Worm (Caenorhabditis elegans): Measurements from ENCODE around the gene pha-2.

DNA sequence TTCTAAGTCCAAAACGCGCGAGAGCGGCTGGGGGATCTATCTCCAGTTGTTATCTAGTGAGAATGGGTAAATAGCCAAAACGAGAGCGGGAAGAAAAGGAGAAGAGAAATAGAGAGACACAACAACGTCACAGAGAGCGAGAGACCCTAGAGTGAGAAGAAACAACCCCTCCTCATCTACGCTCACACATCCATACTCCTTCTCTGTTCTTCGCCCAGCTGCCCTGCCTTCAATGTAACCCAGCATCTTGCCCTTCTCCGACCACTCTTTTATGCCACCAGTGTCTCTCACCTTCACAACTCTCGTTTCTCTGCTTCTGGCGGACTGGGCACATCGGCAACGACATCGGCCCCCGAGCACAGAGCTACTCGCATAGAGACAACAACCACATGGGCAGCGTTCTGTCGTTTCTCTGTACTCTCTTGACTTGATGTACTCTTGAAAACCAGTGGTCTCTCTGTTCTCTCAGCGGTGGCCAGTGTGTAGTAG lies 43.5 kb downstream of the pha-2 start:
- TF ChIP-seq ztf-22 (GFP tag; optimal IDR thresholded peaks at IDR 0.05) (no peak), F37B4.10 (GFP tag; IDR thresholded peaks at IDR 0.05) (no peak), ceh-79 (tag; optimal IDR thresholded peaks at IDR 0.05) (no peak), lir-1 (GFP tag; conservative IDR thresholded peaks at IDR 0.05) (no peak), sptf-2 (GFP tag; optimal IDR thresholded peaks at IDR 0.05) (no peak), unc-62 (GFP tag; optimal IDR thresholded peaks at IDR 0.05) (no peak), hlh-26 (GFP tag; conservative IDR thresholded peaks at IDR 0.05) (no peak)

Measured in whole organism, young adult.